Worm (Caenorhabditis elegans) whole organism, L3 larva: Measurements from ENCODE around the gene spon-1.
"Not testable (repeated sequence)": the region's sequence is repeated elsewhere in the genome, so short reads cannot be mapped to it uniquely, and the experiment has no call there.

Experiments
- aly-2 ChIP-seq: fragments of 150-350 bp; optimal IDR thresholded peaks from 2 replicates; lab custom pipeline; 2014; ENCODE audit warnings: missing biosample characterization, missing genetic modification characterization
- ama-1 ChIP-seq: fragments of 150-350 bp; optimal IDR thresholded peaks from 2 replicates; lab custom pipeline; 2018
- ceh-16 ChIP-seq: sonication (generic microtip); optimal IDR thresholded peaks from 2 replicates; lab custom pipeline; 2017; ENCODE audit warnings: missing biosample characterization, missing genetic modification characterization
- ceh-28 ChIP-seq: fragments of 150-350 bp; optimal IDR thresholded peaks from 2 replicates; lab custom pipeline; 2014; ENCODE audit warnings: missing biosample characterization, missing genetic modification reagents, missing genetic modification characterization
- ceh-9 ChIP-seq: sonication (generic microtip); optimal IDR thresholded peaks from 2 replicates; lab custom pipeline; 2018; ENCODE audit warnings: missing biosample characterization, missing genetic modification characterization
- daf-12 ChIP-seq: fragments of 150-350 bp; optimal IDR thresholded peaks from 2 replicates; lab custom pipeline; 2014; ENCODE audit warnings: missing biosample characterization, missing genetic modification reagents, missing genetic modification characterization
- egl-27 ChIP-seq: sonication (generic microtip); optimal IDR thresholded peaks from 4 replicates; lab custom pipeline; 2017; ENCODE audit warnings: missing biosample characterization, missing genetic modification reagents, missing genetic modification characterization
- egl-5 ChIP-seq: fragments of 150-350 bp; optimal IDR thresholded peaks from 2 replicates; lab custom pipeline; 2017; ENCODE audit warnings: missing biosample characterization, missing genetic modification reagents, missing genetic modification characterization, inconsistent platforms
- elt-1 ChIP-seq: fragments of 150-350 bp; optimal IDR thresholded peaks from 2 replicates; lab custom pipeline; 2014; ENCODE audit warnings: missing biosample characterization, missing genetic modification characterization
- elt-2 ChIP-seq: sonication (generic microtip); optimal IDR thresholded peaks from 2 replicates; lab custom pipeline; 2016; ENCODE audit warnings: missing genetic modification reagents, mild to moderate bottlenecking, missing genetic modification characterization, missing compliant biosample characterization
- elt-3 ChIP-seq, 3 experiments: fragments of 150-350 bp in 1 of 3; sonication (generic microtip) in 2 of 3; optimal IDR thresholded peaks; 2 replicates in 2 of 3; 4 replicates in 1 of 3; lab custom pipeline; 2014 to 2017; ENCODE audit warnings: missing biosample characterization in 3 of 3, missing genetic modification characterization in 3 of 3
- eor-1 ChIP-seq, 2 experiments: fragments of 150-350 bp; optimal IDR thresholded peaks; 2 replicates each; lab custom pipeline; 2014 to 2018; ENCODE audit warnings: missing biosample characterization in 2 of 2, missing genetic modification characterization in 2 of 2
- fkh-10 ChIP-seq: sonication (generic microtip); optimal IDR thresholded peaks from 2 replicates; lab custom pipeline; 2017; ENCODE audit warnings: missing biosample characterization, missing genetic modification reagents, missing genetic modification characterization
- fos-1 ChIP-seq: fragments of 150-350 bp; optimal IDR thresholded peaks from 2 replicates; lab custom pipeline; 2014; ENCODE audit warnings: missing biosample characterization, missing genetic modification characterization
- hmg-11 ChIP-seq: sonication (generic microtip); optimal IDR thresholded peaks from 2 replicates; lab custom pipeline; 2016; ENCODE audit warnings: missing genetic modification characterization, missing compliant biosample characterization
- jun-1 ChIP-seq: fragments of 150-350 bp; optimal IDR thresholded peaks from 2 replicates; lab custom pipeline; 2014; ENCODE audit warnings: missing biosample characterization, missing genetic modification reagents, missing genetic modification characterization
- lin-15B ChIP-seq: fragments of 150-350 bp; optimal IDR thresholded peaks from 2 replicates; lab custom pipeline; 2014; ENCODE audit warnings: missing biosample characterization, missing genetic modification characterization
- lin-39 ChIP-seq: fragments of 150-350 bp; optimal IDR thresholded peaks from 2 replicates; lab custom pipeline; 2018; ENCODE audit warnings: missing biosample characterization, missing genetic modification reagents, missing genetic modification characterization
- mml-1 ChIP-seq: fragments of 150-350 bp; sonication (generic microtip); optimal IDR thresholded peaks from 3 replicates; lab custom pipeline; 2014; ENCODE audit warnings: missing biosample characterization, missing genetic modification characterization
- nhr-12 ChIP-seq: fragments of 150-350 bp; optimal IDR thresholded peaks from 2 replicates; lab custom pipeline; 2014; ENCODE audit warnings: missing biosample characterization, missing genetic modification characterization
- nhr-23 ChIP-seq: fragments of 150-350 bp; optimal IDR thresholded peaks from 2 replicates; lab custom pipeline; 2014; ENCODE audit warnings: missing biosample characterization, missing genetic modification reagents, missing genetic modification characterization
- nhr-237 ChIP-seq: fragments of 150-350 bp; optimal IDR thresholded peaks from 2 replicates; lab custom pipeline; 2014; ENCODE audit warnings: missing biosample characterization, missing genetic modification characterization
- nhr-25 ChIP-seq: sonication (generic microtip); optimal IDR thresholded peaks from 2 replicates; lab custom pipeline; 2017; ENCODE audit warnings: missing biosample characterization, missing genetic modification characterization
- nhr-67 ChIP-seq: fragments of 150-350 bp; optimal IDR thresholded peaks from 2 replicates; lab custom pipeline; 2014; ENCODE audit warnings: missing biosample characterization, missing genetic modification characterization
- nhr-77 ChIP-seq: fragments of 150-350 bp; optimal IDR thresholded peaks from 2 replicates; lab custom pipeline; 2014; ENCODE audit warnings: missing biosample characterization, missing genetic modification characterization
- pha-4 ChIP-seq: fragments of 150-350 bp; optimal IDR thresholded peaks from 2 replicates; lab custom pipeline; 2014; ENCODE audit warnings: missing biosample characterization, missing genetic modification reagents, missing genetic modification characterization
- pqm-1 ChIP-seq: fragments of 150-350 bp; optimal IDR thresholded peaks from 2 replicates; lab custom pipeline; 2017; ENCODE audit warnings: missing biosample characterization, missing genetic modification characterization, inconsistent platforms
- sea-2 ChIP-seq: fragments of 150-350 bp; sonication (generic microtip); optimal IDR thresholded peaks from 4 replicates; lab custom pipeline; 2014; ENCODE audit warnings: missing biosample characterization, missing genetic modification reagents, missing genetic modification characterization
- skn-1 ChIP-seq: fragments of 150-350 bp; optimal IDR thresholded peaks from 2 replicates; lab custom pipeline; 2014; ENCODE audit warnings: missing biosample characterization, missing genetic modification characterization
- snpc-4 ChIP-seq: fragments of 150-350 bp; optimal IDR thresholded peaks from 2 replicates; lab custom pipeline; 2014; ENCODE audit warnings: missing biosample characterization, missing genetic modification characterization
- tbx-2 ChIP-seq: sonication (generic microtip); optimal IDR thresholded peaks from 2 replicates; lab custom pipeline; 2016; ENCODE audit warnings: mild to moderate bottlenecking, missing genetic modification characterization, missing compliant biosample characterization
- unc-39 ChIP-seq: sonication (generic microtip); optimal IDR thresholded peaks from 4 replicates; lab custom pipeline; 2017; ENCODE audit warnings: missing biosample characterization, missing genetic modification characterization
- unc-62 ChIP-seq: fragments of 150-350 bp; sonication (generic microtip); optimal IDR thresholded peaks from 4 replicates; lab custom pipeline; 2014; ENCODE audit warnings: missing biosample characterization, missing genetic modification reagents, missing genetic modification characterization
- ztf-11 ChIP-seq: fragments of 150-350 bp; optimal IDR thresholded peaks from 2 replicates; lab custom pipeline; 2014; ENCODE audit warnings: missing biosample characterization, missing genetic modification characterization

Gene spon-1

DNA sequence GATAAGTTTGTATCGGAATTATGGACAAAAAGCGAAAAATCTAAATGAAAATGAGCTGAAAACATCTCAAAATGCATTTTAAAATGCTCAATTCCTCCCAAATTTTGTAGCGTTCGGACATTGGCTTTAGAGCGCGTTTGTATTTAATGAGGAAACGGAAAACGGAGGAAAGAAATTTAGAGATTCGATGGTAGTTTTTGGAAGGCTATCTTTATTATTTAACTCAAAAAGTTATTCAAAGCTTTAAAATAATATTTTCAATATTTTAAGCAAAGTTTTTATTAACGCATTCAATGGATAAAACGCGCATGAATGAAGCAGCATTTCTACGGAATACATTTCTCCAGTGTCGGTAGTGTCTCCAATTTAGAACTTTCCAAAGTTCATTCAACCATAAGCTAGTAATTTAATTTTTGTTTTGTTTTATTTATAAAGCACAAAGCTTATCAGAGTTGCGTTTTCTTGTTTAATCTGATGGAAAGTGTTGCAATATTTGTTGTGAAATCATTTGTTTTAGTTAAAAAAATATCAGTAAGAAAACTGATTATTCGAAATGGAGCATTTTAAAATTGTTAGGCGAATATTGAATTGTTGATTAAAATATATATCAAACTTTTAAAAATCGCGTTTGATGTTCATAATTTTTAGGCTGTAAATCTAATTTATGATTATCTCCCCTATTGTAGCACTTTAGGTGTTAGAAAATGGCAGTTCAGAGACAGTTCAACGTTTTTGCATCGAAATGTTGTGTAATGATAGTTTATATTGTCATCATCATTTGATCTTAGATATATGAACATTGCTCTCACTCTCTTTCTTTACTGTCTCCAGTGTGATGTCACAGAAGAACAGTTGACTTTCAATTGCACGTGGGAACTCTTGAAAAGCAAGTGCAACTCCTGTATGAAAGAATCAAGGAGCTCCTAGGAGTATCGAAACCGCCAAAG is 43.5 kb upstream of the spon-1 start (continued):
- peak; percentile 58 for TF ChIP-seq skn-1 (tag; lab: Kevin White, UChicago)
- no peak for TF ChIP-seq tbx-2 (tag; lab: Kevin White, UChicago)
- TF ChIP-seq egl-27 (tag; lab: Kevin White, UChicago): no peak
- TF ChIP-seq nhr-12 (tag; lab: Kevin White, UChicago): no peak
- no peak for TF ChIP-seq nhr-67 (tag; lab: Kevin White, UChicago)
- TF ChIP-seq elt-2 (tag; lab: Kevin White, UChicago): peak; percentile 61
- TF ChIP-seq fkh-10: no peak
- TF ChIP-seq, all 47 proteins: peak for 10

ce11 chrII:7073537-7073913 is 42.8 kb upstream of the spon-1 start, which contains the start of gene kat-1:
Gene kat-1 (plus strand): TSS chrII:7073814.
- TF ChIP-seq ceh-16: no peak
- no peak for TF ChIP-seq ztf-11 (tag; lab: Kevin White, UChicago)
- no peak for TF ChIP-seq unc-62
- no peak for TF ChIP-seq egl-5 (tag; lab: Kevin White, UChicago)
- TF ChIP-seq unc-39: no peak
- TF ChIP-seq ceh-28 (tag; lab: Kevin White, UChicago): no peak
- no peak for TF ChIP-seq ceh-9 (tag; lab: Kevin White, UChicago)
- TF ChIP-seq jun-1 (tag; lab: Kevin White, UChicago): no peak

ce11 chrII:7075564-7076228 is 40.7 kb upstream of the spon-1 start, which contains the start of gene T02G5.7:
Gene T02G5.7 (plus strand): TSS chrII:7075614.
- TF ChIP-seq sea-2 (GFP tag; lab: Kevin White, UChicago) (no peak), ama-1 (lab: Kevin White, UChicago) (peak; percentile 17)
- TF ChIP-seq, all 47 proteins: peak for 1

ce11 chrII:7084021-7084420 is 32.3 kb upstream of the spon-1 start, which contains the start of the genes T02G5.14 and T02G5.15:
Gene T02G5.14 (plus strand): TSS chrII:7084321.
Gene T02G5.15 (plus strand): TSS chrII:7084321.
- TF ChIP-seq pha-4, lin-39, nhr-23 (tag; lab: Kevin White, UChicago): not testable (repeated sequence)
- TF ChIP-seq, all 47 proteins: peak for 0; not testable (repeated sequence) for 47

DNA sequence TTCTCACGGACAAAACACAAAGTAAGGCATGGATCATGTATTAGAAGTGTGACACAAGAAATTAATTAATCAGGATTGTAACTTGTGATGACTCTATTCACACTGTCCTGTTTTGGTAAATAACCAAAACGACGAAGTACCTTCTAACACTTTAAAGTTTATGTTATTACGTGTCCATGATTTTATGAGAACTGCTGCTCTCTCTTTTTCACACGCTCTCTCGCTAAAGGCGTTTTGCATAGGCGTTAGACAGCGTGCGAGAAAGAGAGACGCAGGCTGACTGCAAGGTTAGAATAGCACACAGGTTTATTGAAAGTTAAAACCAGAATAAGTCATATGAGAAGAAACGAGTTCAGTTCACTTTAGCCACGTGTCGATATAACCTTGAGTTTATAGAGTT is 26.3 kb upstream of the spon-1 start:
- no peak for TF ChIP-seq elt-1 (tag; lab: Kevin White, UChicago)
- no peak for TF ChIP-seq aly-2
- TF ChIP-seq egl-5 (tag; lab: Kevin White, UChicago): peak; percentile 31
- TF ChIP-seq nhr-25 (tag; lab: Kevin White, UChicago): peak; percentile 71

DNA sequence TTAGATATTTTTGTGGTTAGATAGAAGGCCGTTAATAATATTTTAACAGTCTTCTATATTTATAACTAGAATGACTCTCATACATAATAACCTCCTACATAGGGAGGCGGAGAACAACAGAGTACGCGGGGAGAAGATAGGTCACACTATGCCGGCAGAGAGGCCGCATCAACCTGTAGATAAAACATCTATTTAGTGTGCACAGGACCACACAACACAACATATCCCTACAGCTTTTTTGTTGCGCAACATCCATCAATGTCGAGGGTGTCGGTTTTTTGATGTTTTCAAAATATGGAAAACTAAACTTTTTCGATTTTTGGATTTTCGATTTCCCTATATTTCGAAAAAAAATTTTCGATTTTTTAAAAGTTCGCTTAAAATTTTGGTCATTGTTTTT is 25.5 kb upstream of the spon-1 start:
- TF ChIP-seq pha-4 (tag; lab: Kevin White, UChicago) (no peak), ceh-9 (tag; lab: Kevin White, UChicago) (no peak), hmg-11 (tag; lab: Kevin White, UChicago) (no peak), eor-1 (tag; optimal IDR thresholded peaks at IDR 0.05; lab: Kevin White, UChicago) (no peak), pqm-1 (tag; lab: Kevin White, UChicago) (no peak), snpc-4 (tag; lab: Kevin White, UChicago) (no peak), lin-39 (tag; lab: Kevin White, UChicago) (no peak), daf-12 (tag; lab: Kevin White, UChicago) (no peak), sea-2 (GFP tag; lab: Kevin White, UChicago) (no peak), nhr-25 (tag; lab: Kevin White, UChicago) (no peak), elt-3 (tag; optimal IDR thresholded peaks at IDR 0.05; lab: Kevin White, UChicago) (no peak), nhr-77 (tag; lab: Kevin White, UChicago) (no peak), lin-15B (tag; lab: Kevin White, UChicago) (no peak), elt-2 (tag; lab: Kevin White, UChicago) (no peak), fos-1 (tag; lab: Kevin White, UChicago) (no peak), nhr-237 (tag; lab: Kevin White, UChicago) (no peak), tbx-2 (tag; lab: Kevin White, UChicago) (no peak), mml-1 (tag; lab: Kevin White, UChicago) (no peak), fkh-10 (no peak)
